Fruit fly (Drosophila melanogaster): ENCODE measurements around the gene rictor.

The rictor gene

dm6 chrX:19265802-19266479 lies 4.9 kb upstream of the rictor start:
- TF ChIP-seq usp (GFP tag; optimal IDR thresholded peaks at IDR 0.05): no peak
- no peak for TF ChIP-seq pan (optimal IDR thresholded peaks at IDR 0.05)
- no peak for TF ChIP-seq Dll (optimal IDR thresholded peaks at IDR 0.05)
- TF ChIP-seq psq (optimal IDR thresholded peaks at IDR 0.05): no peak
- TF ChIP-seq EcR (GFP tag; optimal IDR thresholded peaks at IDR 0.05): no peak
- TF ChIP-seq CG8478 (optimal IDR thresholded peaks at IDR 0.05): no peak

dm6 chrX:19264396-19264795 lies 3.4 kb upstream of the rictor start:
- TF ChIP-seq usp (GFP tag; optimal IDR thresholded peaks at IDR 0.05): no peak
- TF ChIP-seq psq (optimal IDR thresholded peaks at IDR 0.05): no peak
- no peak for TF ChIP-seq EcR (GFP tag; optimal IDR thresholded peaks at IDR 0.05)
- TF ChIP-seq CG8478 (optimal IDR thresholded peaks at IDR 0.05): no peak
- no peak for TF ChIP-seq Dll (optimal IDR thresholded peaks at IDR 0.05)

dm6 chrX:19262553-19262952 lies 1.5 kb upstream of the rictor start:
- TF ChIP-seq EcR (GFP tag; optimal IDR thresholded peaks at IDR 0.05) (no peak), usp (GFP tag; optimal IDR thresholded peaks at IDR 0.05) (no peak), CG8478 (optimal IDR thresholded peaks at IDR 0.05) (no peak), pan (optimal IDR thresholded peaks at IDR 0.05) (no peak), Dll (optimal IDR thresholded peaks at IDR 0.05) (no peak), psq (optimal IDR thresholded peaks at IDR 0.05) (no peak)

- TF ChIP-seq Dll (optimal IDR thresholded peaks at IDR 0.05) (no peak), usp (GFP tag; optimal IDR thresholded peaks at IDR 0.05) (no peak), psq (optimal IDR thresholded peaks at IDR 0.05) (no peak), EcR (GFP tag; optimal IDR thresholded peaks at IDR 0.05) (no peak), pan (optimal IDR thresholded peaks at IDR 0.05) (no peak), CG8478 (optimal IDR thresholded peaks at IDR 0.05) (no peak)
Observed at dm6 chrX:19261528-19262102, 575 bp upstream of the rictor start, which contains the start of gene Vav. Gene Vav (plus strand): TSS chrX:19261820.

- no peak for TF ChIP-seq EcR (GFP tag; optimal IDR thresholded peaks at IDR 0.05)
- TF ChIP-seq Dll (optimal IDR thresholded peaks at IDR 0.05): peak; percentile 4
Observed at dm6 chrX:19260696-19260989, 397 bp downstream of the rictor start.

dm6 chrX:19259802-19260695 lies 991 bp downstream of the rictor start:
- no peak for TF ChIP-seq Dll (optimal IDR thresholded peaks at IDR 0.05)
- no peak for TF ChIP-seq usp (GFP tag; optimal IDR thresholded peaks at IDR 0.05)
- no peak for TF ChIP-seq CG8478 (optimal IDR thresholded peaks at IDR 0.05)
- TF ChIP-seq EcR (GFP tag; optimal IDR thresholded peaks at IDR 0.05): no peak
- no peak for TF ChIP-seq psq (optimal IDR thresholded peaks at IDR 0.05)
- no peak for TF ChIP-seq pan (optimal IDR thresholded peaks at IDR 0.05)

dm6 chrX:19250151-19250550 lies 10.9 kb downstream of the rictor start:
- TF ChIP-seq pan (optimal IDR thresholded peaks at IDR 0.05) (no peak), Dll (optimal IDR thresholded peaks at IDR 0.05) (no peak), psq (optimal IDR thresholded peaks at IDR 0.05) (no peak), usp (GFP tag; optimal IDR thresholded peaks at IDR 0.05) (no peak), CG8478 (optimal IDR thresholded peaks at IDR 0.05) (no peak), EcR (GFP tag; optimal IDR thresholded peaks at IDR 0.05) (no peak)

dm6 chrX:19249339-19249738 lies 11.7 kb downstream of the rictor start:
- TF ChIP-seq EcR (GFP tag; optimal IDR thresholded peaks at IDR 0.05) (no peak), psq (optimal IDR thresholded peaks at IDR 0.05) (no peak), pan (optimal IDR thresholded peaks at IDR 0.05) (no peak), CG8478 (optimal IDR thresholded peaks at IDR 0.05) (no peak), usp (GFP tag; optimal IDR thresholded peaks at IDR 0.05) (no peak), Dll (optimal IDR thresholded peaks at IDR 0.05) (no peak)

- no peak for TF ChIP-seq pan (optimal IDR thresholded peaks at IDR 0.05)
- TF ChIP-seq EcR (GFP tag; optimal IDR thresholded peaks at IDR 0.05): no peak
- TF ChIP-seq psq (optimal IDR thresholded peaks at IDR 0.05): no peak
- TF ChIP-seq Dll (optimal IDR thresholded peaks at IDR 0.05): no peak
- TF ChIP-seq CG8478 (optimal IDR thresholded peaks at IDR 0.05): no peak
- no peak for TF ChIP-seq usp (GFP tag; optimal IDR thresholded peaks at IDR 0.05)
Observed at dm6 chrX:19248426-19249217, 12.4 kb downstream of the rictor start, which contains the start of gene Hs3st-B. Gene Hs3st-B (plus strand): TSS chrX:19248639.

dm6 chrX:19247200-19248052 lies 13.6 kb downstream of the rictor start, which contains the start of gene CG7992:
Gene CG7992 (minus strand): TSS chrX:19247250.
- TF ChIP-seq usp (GFP tag; optimal IDR thresholded peaks at IDR 0.05) (no peak), pan (optimal IDR thresholded peaks at IDR 0.05) (no peak), EcR (GFP tag; optimal IDR thresholded peaks at IDR 0.05) (no peak), CG8478 (optimal IDR thresholded peaks at IDR 0.05) (no peak), Dll (optimal IDR thresholded peaks at IDR 0.05) (no peak), psq (optimal IDR thresholded peaks at IDR 0.05) (no peak)
